Worm (Caenorhabditis elegans) whole organism, L3 larva: ENCODE data around the gene irld-52.

Experiments
- R02D3.7 ChIP-seq: fragments of 150-350 bp; optimal IDR thresholded peaks from 2 replicates; lab custom pipeline; 2014; ENCODE audit warnings: missing biosample characterization, missing genetic modification characterization
- ama-1 ChIP-seq: fragments of 150-350 bp; optimal IDR thresholded peaks from 2 replicates; lab custom pipeline; 2018
- ceh-28 ChIP-seq: fragments of 150-350 bp; optimal IDR thresholded peaks from 2 replicates; lab custom pipeline; 2014; ENCODE audit warnings: missing biosample characterization, missing genetic modification reagents, missing genetic modification characterization
- egl-5 ChIP-seq: fragments of 150-350 bp; optimal IDR thresholded peaks from 2 replicates; lab custom pipeline; 2017; ENCODE audit warnings: missing biosample characterization, missing genetic modification reagents, missing genetic modification characterization, inconsistent platforms
- elt-1 ChIP-seq: fragments of 150-350 bp; optimal IDR thresholded peaks from 2 replicates; lab custom pipeline; 2014; ENCODE audit warnings: missing biosample characterization, missing genetic modification characterization
- hmg-11 ChIP-seq: sonication (generic microtip); optimal IDR thresholded peaks from 2 replicates; lab custom pipeline; 2016; ENCODE audit warnings: missing genetic modification characterization, missing compliant biosample characterization
- mdl-1 ChIP-seq: fragments of 150-350 bp; optimal IDR thresholded peaks from 2 replicates; lab custom pipeline; 2014; ENCODE audit warnings: missing biosample characterization, missing genetic modification characterization
- nhr-237 ChIP-seq: fragments of 150-350 bp; optimal IDR thresholded peaks from 2 replicates; lab custom pipeline; 2014; ENCODE audit warnings: missing biosample characterization, missing genetic modification characterization
- nhr-67 ChIP-seq: fragments of 150-350 bp; optimal IDR thresholded peaks from 2 replicates; lab custom pipeline; 2014; ENCODE audit warnings: missing biosample characterization, missing genetic modification characterization
- unc-39 ChIP-seq: sonication (generic microtip); optimal IDR thresholded peaks from 4 replicates; lab custom pipeline; 2017; ENCODE audit warnings: missing biosample characterization, missing genetic modification characterization
- ztf-4 ChIP-seq: fragments of 150-350 bp; optimal IDR thresholded peaks from 2 replicates; lab custom pipeline; 2014; ENCODE audit warnings: missing biosample characterization, missing genetic modification characterization

- no peak for TF ChIP-seq nhr-237
- no peak for TF ChIP-seq mdl-1 (tag; lab: Kevin White, UChicago)
- no peak for TF ChIP-seq hmg-11 (tag; lab: Kevin White, UChicago)
- TF ChIP-seq ama-1 (lab: Kevin White, UChicago): no peak
- no peak for TF ChIP-seq ceh-28 (tag; lab: Kevin White, UChicago)
- no peak for TF ChIP-seq ztf-4 (tag; lab: Kevin White, UChicago)
- TF ChIP-seq unc-39 (tag; lab: Kevin White, UChicago): no peak
- TF ChIP-seq egl-5 (tag; lab: Kevin White, UChicago): no peak
- no peak for TF ChIP-seq R02D3.7 (tag; lab: Kevin White, UChicago)
- TF ChIP-seq nhr-67 (tag; lab: Kevin White, UChicago): no peak
- TF ChIP-seq elt-1 (tag; lab: Kevin White, UChicago): no peak
Measured at ce11 chrV:15796087-15796486, 16.6 kb downstream of the irld-52 start, which contains the start of gene nhr-223.
